Fruit fly (Drosophila melanogaster) whole organism, embryonic: ENCODE measurements around the gene Cdk1.

Experiments
- Asciz ChIP-seq: fragments of 200-800 bp; sonication (Bioruptor generic); optimal IDR thresholded peaks from 2 replicates; lab custom pipeline; 2017; ENCODE audit warnings: missing biosample characterization, mild to moderate bottlenecking, missing genetic modification characterization, missing genetic modification reagents
- Awh ChIP-seq: fragments of 200-800 bp; sonication (Bioruptor generic); IDR thresholded peaks from 2 replicates; pipeline ENCODE4, ENCODE4 v1.3.6; 2022; ENCODE audit warnings: missing biosample characterization, missing genetic modification characterization
- CG11504 ChIP-seq: fragments of 200-800 bp; sonication (Bioruptor generic); optimal IDR thresholded peaks from 3 replicates; lab custom pipeline; 2019; ENCODE audit warnings: missing biosample characterization, mild to moderate bottlenecking, missing genetic modification characterization, moderate library complexity
- CG13624 ChIP-seq: fragments of 200-800 bp; sonication (Bioruptor generic); optimal IDR thresholded peaks from 2 replicates; lab custom pipeline; 2016; ENCODE audit warnings: missing biosample characterization, missing genetic modification characterization
- CG15073 ChIP-seq: fragments of 200-800 bp; sonication (Bioruptor generic); optimal IDR thresholded peaks from 2 replicates; lab custom pipeline; 2016; ENCODE audit warnings: missing biosample characterization, missing genetic modification characterization
- CG1603 ChIP-seq: fragments of 200-800 bp; sonication (Bioruptor generic); optimal IDR thresholded peaks from 2 replicates; lab custom pipeline; 2019; ENCODE audit warnings: missing biosample characterization, mild to moderate bottlenecking, missing genetic modification characterization, moderate library complexity
- CG17359 ChIP-seq: fragments of 200-800 bp; sonication (Bioruptor generic); optimal IDR thresholded peaks from 3 replicates; lab custom pipeline; 2018; ENCODE audit warnings: missing biosample characterization, mild to moderate bottlenecking, missing genetic modification characterization, moderate library complexity
- CG17802 ChIP-seq: fragments of 200-800 bp; sonication (Bioruptor generic); optimal IDR thresholded peaks from 2 replicates; lab custom pipeline; 2018; ENCODE audit warnings: missing biosample characterization, mild to moderate bottlenecking, missing genetic modification characterization, moderate library complexity
- CG17912 ChIP-seq: fragments of 200-800 bp; sonication (Bioruptor generic); optimal IDR thresholded peaks from 2 replicates; lab custom pipeline; 2018; ENCODE audit warnings: missing biosample characterization, mild to moderate bottlenecking, missing genetic modification characterization
- CG18262 ChIP-seq: fragments of 200-800 bp; optimal IDR thresholded peaks from 3 replicates; lab custom pipeline; 2019; ENCODE audit warnings: missing biosample characterization, mild to moderate bottlenecking, missing genetic modification characterization, moderate library complexity
- CG2129 ChIP-seq: fragments of 200-800 bp; sonication (Bioruptor generic); IDR thresholded peaks from 2 replicates; pipeline ENCODE4 v1.3.6; 2022; ENCODE audit warnings: missing biosample characterization, missing genetic modification characterization; ENCODE audit not compliant: partially characterized antibody
- CG2199 ChIP-seq: fragments of 200-800 bp; sonication (Bioruptor generic); IDR thresholded peaks from 3 replicates; pipeline ENCODE4 v1.3.6; 2022; ENCODE audit warnings: missing biosample characterization, missing genetic modification characterization
- CG2202 ChIP-seq: fragments of 200-800 bp; sonication (Bioruptor generic); optimal IDR thresholded peaks from 2 replicates; lab custom pipeline; 2018; ENCODE audit warnings: missing biosample characterization, mild to moderate bottlenecking, missing genetic modification characterization
- CG3065 ChIP-seq: fragments of 200-800 bp; sonication (Bioruptor generic); optimal IDR thresholded peaks from 2 replicates; lab custom pipeline; 2016; ENCODE audit warnings: missing biosample characterization, missing genetic modification characterization
- CG31224 ChIP-seq: fragments of 200-800 bp; sonication (Bioruptor generic); IDR thresholded peaks from 2 replicates; pipeline ENCODE4 v1.3.6; 2022; ENCODE audit warnings: missing biosample characterization, missing genetic modification characterization
- CG34376 ChIP-seq: fragments of 200-800 bp; sonication (Bioruptor generic); optimal IDR thresholded peaks from 2 replicates; lab custom pipeline; 2018; ENCODE audit warnings: missing biosample characterization, mild to moderate bottlenecking, missing genetic modification characterization
- CG4360 ChIP-seq: fragments of 200-800 bp; sonication (Bioruptor generic); IDR thresholded peaks from 2 replicates; pipeline ENCODE4 v1.3.6; 2022; ENCODE audit warnings: missing biosample characterization, missing genetic modification characterization
- CG8924 ChIP-seq: fragments of 200-800 bp; optimal IDR thresholded peaks from 3 replicates; lab custom pipeline; 2019; ENCODE audit warnings: missing biosample characterization, mild to moderate bottlenecking, missing genetic modification characterization, moderate library complexity
- MESR4 ChIP-seq: fragments of 200-800 bp; sonication (Bioruptor generic); optimal IDR thresholded peaks from 2 replicates; lab custom pipeline; 2018; ENCODE audit warnings: missing biosample characterization, mild to moderate bottlenecking, missing genetic modification characterization, moderate library complexity
- Max ChIP-seq: fragments of 200-800 bp; sonication (Bioruptor generic); optimal IDR thresholded peaks from 2 replicates; lab custom pipeline; 2016; ENCODE audit warnings: missing biosample characterization, mild to moderate bottlenecking, missing genetic modification characterization
- NC2α ChIP-seq: fragments of 200-800 bp; sonication (Bioruptor generic); optimal IDR thresholded peaks from 2 replicates; lab custom pipeline; 2016; ENCODE audit warnings: missing biosample characterization, missing genetic modification characterization
- Oli ChIP-seq: fragments of 200-800 bp; sonication (Bioruptor generic); optimal IDR thresholded peaks from 2 replicates; lab custom pipeline; 2018; ENCODE audit warnings: missing biosample characterization, mild to moderate bottlenecking, missing genetic modification characterization, moderate library complexity
- Pdp1 ChIP-seq, 2 experiments: fragments of 200-800 bp; sonication (Bioruptor generic); optimal IDR thresholded peaks; 3 replicates each; lab custom pipeline; 2016; ENCODE audit warnings: missing biosample characterization in 2 of 2, missing genetic modification characterization in 2 of 2, mild to moderate bottlenecking in 1 of 2, moderate library complexity in 1 of 2
- Tbp ChIP-seq: fragments of >200 bp; optimal IDR thresholded peaks from 2 replicates; lab custom pipeline; 2018; ENCODE audit warnings: missing biosample characterization, missing genetic modification characterization
- YL-1 ChIP-seq: fragments of 200-800 bp; sonication (Bioruptor generic); optimal IDR thresholded peaks from 3 replicates; lab custom pipeline; 2017; ENCODE audit warnings: missing biosample characterization, mild to moderate bottlenecking, missing genetic modification characterization
- al ChIP-seq: fragments of 200-800 bp; sonication (Bioruptor generic); IDR thresholded peaks from 2 replicates; pipeline ENCODE4 v1.3.6; 2022; ENCODE audit warnings: missing biosample characterization, missing genetic modification characterization
- az2 ChIP-seq: fragments of 200-800 bp; sonication (Bioruptor generic); optimal IDR thresholded peaks from 3 replicates; lab custom pipeline; 2016; ENCODE audit warnings: missing biosample characterization, missing genetic modification characterization
- cas ChIP-seq: fragments of 200-800 bp; sonication (Bioruptor generic); IDR thresholded peaks from 2 replicates; pipeline ENCODE4 v1.3.6; 2022; ENCODE audit warnings: missing biosample characterization, missing genetic modification characterization
- chinmo ChIP-seq: fragments of 200-800 bp; sonication (Bioruptor generic); IDR thresholded peaks from 4 replicates; pipeline ENCODE4 v1.3.6; 2022; ENCODE audit warnings: missing biosample characterization, missing genetic modification characterization; ENCODE audit not compliant: partially characterized antibody
- chn ChIP-seq: fragments of 200-800 bp; sonication (Bioruptor generic); optimal IDR thresholded peaks from 2 replicates; lab custom pipeline; 2016; ENCODE audit warnings: missing biosample characterization, missing genetic modification characterization
- corto ChIP-seq: fragments of 200-800 bp; sonication (Bioruptor generic); optimal IDR thresholded peaks from 2 replicates; lab custom pipeline; 2016; ENCODE audit warnings: missing biosample characterization, mild to moderate bottlenecking, missing genetic modification characterization, moderate library complexity
- croc ChIP-seq: fragments of 200-800 bp; sonication (Bioruptor generic); conservative IDR thresholded peaks from 3 replicates; pipeline ENCODE4 v1.3.6; 2022; ENCODE audit warnings: missing biosample characterization, missing genetic modification characterization
- danr ChIP-seq: fragments of 200-800 bp; sonication (Bioruptor generic); IDR thresholded peaks from 2 replicates; pipeline ENCODE4 v1.3.6; 2022; ENCODE audit warnings: missing biosample characterization, missing genetic modification characterization
- emc ChIP-seq: fragments of 200-800 bp; sonication (Bioruptor generic); optimal IDR thresholded peaks from 2 replicates; lab custom pipeline; 2016; ENCODE audit warnings: missing biosample characterization, missing genetic modification characterization
- eyg ChIP-seq: fragments of 200-800 bp; sonication (Bioruptor generic); optimal IDR thresholded peaks from 3 replicates; lab custom pipeline; 2016; ENCODE audit warnings: missing biosample characterization, missing genetic modification characterization
- gce ChIP-seq: fragments of 200-800 bp; sonication (Bioruptor generic); IDR thresholded peaks from 3 replicates; pipeline ENCODE4 v1.3.6; 2022; ENCODE audit warnings: missing biosample characterization, missing genetic modification characterization
- gro ChIP-seq: fragments of 200-800 bp; sonication (Bioruptor generic); optimal IDR thresholded peaks from 2 replicates; lab custom pipeline; 2016; ENCODE audit warnings: missing biosample characterization, missing genetic modification characterization
- klu ChIP-seq: fragments of 200-800 bp; sonication (Bioruptor generic); IDR thresholded peaks from 2 replicates; pipeline ENCODE4 v1.3.6; 2022; ENCODE audit warnings: missing biosample characterization, missing genetic modification characterization
- kni ChIP-seq: fragments of 200-800 bp; sonication (Bioruptor generic); optimal IDR thresholded peaks from 3 replicates; lab custom pipeline; 2017; ENCODE audit warnings: mild to moderate bottlenecking, missing biosample characterization, missing genetic modification reagents, missing genetic modification characterization
- lola ChIP-seq, 3 experiments: fragments of >200 bp in 2 of 3; fragments of 200-800 bp in 1 of 3; sonication (Bioruptor generic) in 1 of 3; optimal IDR thresholded peaks; 2 replicates each; lab custom pipeline; 2017 to 2019; ENCODE audit warnings: missing biosample characterization in 3 of 3, missing genetic modification characterization in 3 of 3, mild to moderate bottlenecking in 1 of 3, moderate library complexity in 1 of 3
- luna ChIP-seq: fragments of 200-800 bp; sonication (Bioruptor generic); optimal IDR thresholded peaks from 2 replicates; lab custom pipeline; 2016; ENCODE audit warnings: missing biosample characterization, missing genetic modification characterization
- nau ChIP-seq: fragments of 200-800 bp; sonication (Bioruptor generic); optimal IDR thresholded peaks from 3 replicates; lab custom pipeline; 2017; ENCODE audit warnings: missing biosample characterization, mild to moderate bottlenecking, missing genetic modification characterization, missing genetic modification reagents
- pho ChIP-seq: fragments of 200-800 bp; sonication (Bioruptor generic); optimal IDR thresholded peaks from 2 replicates; lab custom pipeline; 2016; ENCODE audit warnings: missing biosample characterization, missing genetic modification characterization
- slbo ChIP-seq: fragments of 200-800 bp; sonication (Bioruptor generic); IDR thresholded peaks from 2 replicates; pipeline ENCODE4 v1.3.6; 2022; ENCODE audit warnings: missing biosample characterization, missing genetic modification characterization
- sna ChIP-seq: fragments of 200-800 bp; sonication (Bioruptor generic); IDR thresholded peaks from 2 replicates; pipeline ENCODE4 v1.3.6; 2022; ENCODE audit warnings: missing biosample characterization, missing genetic modification characterization; ENCODE audit not compliant: partially characterized antibody
- tap ChIP-seq: fragments of 200-800 bp; optimal IDR thresholded peaks from 3 replicates; lab custom pipeline; 2019; ENCODE audit warnings: missing biosample characterization, mild to moderate bottlenecking, missing genetic modification characterization, moderate library complexity
- twi ChIP-seq: fragments of 200-800 bp; optimal IDR thresholded peaks from 2 replicates; lab custom pipeline; 2019; ENCODE audit warnings: missing biosample characterization, mild to moderate bottlenecking, missing genetic modification characterization, moderate library complexity
- z ChIP-seq: fragments of 200-800 bp; sonication (Bioruptor generic); IDR thresholded peaks from 3 replicates; pipeline ENCODE4 v1.3.6; 2022; ENCODE audit warnings: missing biosample characterization, missing genetic modification characterization
- zf30C ChIP-seq: fragments of 200-800 bp; sonication (Bioruptor generic); optimal IDR thresholded peaks from 3 replicates; lab custom pipeline; 2018; ENCODE audit warnings: missing biosample characterization, mild to moderate bottlenecking, missing genetic modification characterization
- zfh1 ChIP-seq: fragments of 200-800 bp; sonication (Bioruptor generic); IDR thresholded peaks from 3 replicates; pipeline ENCODE4 v1.3.6; 2022; ENCODE audit warnings: missing biosample characterization, missing genetic modification characterization

The Cdk1 gene

DNA sequence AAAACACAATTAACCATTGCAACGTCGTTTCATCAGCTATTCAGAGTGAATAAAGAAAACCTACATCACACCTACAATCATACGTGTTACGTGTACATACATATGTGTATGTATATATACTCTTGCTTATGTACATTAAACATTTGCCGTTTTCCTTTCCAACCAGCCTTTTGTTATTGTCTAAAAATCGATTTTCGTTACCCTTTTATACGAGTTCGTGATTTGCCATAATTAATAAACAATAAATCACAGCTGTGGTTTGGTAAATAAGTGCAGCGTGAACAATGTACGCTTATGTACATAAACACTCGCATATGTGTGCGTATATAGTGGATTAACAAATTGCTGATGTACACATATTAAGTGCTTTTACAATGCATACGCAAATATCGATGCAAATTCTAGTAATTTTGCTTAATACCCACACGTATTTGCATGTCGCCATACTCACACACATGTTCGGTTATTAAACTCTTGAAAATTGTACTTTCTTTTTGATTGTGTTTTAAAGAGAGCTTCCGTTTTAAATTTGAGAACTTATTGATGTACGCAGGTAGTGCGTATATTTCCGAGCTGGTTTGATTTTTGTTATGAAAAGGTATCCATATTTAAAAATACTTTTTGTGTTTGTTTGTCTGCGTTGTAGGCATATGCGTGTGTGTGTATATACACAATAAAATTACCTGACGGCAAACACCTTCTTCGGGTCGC, 11.0 kb upstream of the Cdk1 start (continued):
- TF ChIP-seq gce, result no peak
- no peak for TF ChIP-seq zf30C (GFP tag; lab: Kevin White, UChicago)
- TF ChIP-seq CG17359 (tag; lab: Kevin White, UChicago), result no peak
- TF ChIP-seq lola (GFP tag; optimal IDR thresholded peaks at IDR 0.05; lab: Kevin White, UChicago), result peak in 1 of 3 experiments; percentile 2
- TF ChIP-seq CG3065 (GFP tag; lab: Kevin White, UChicago), result no peak
- no peak for TF ChIP-seq CG2129 (GFP tag; lab: Robert Waterston, UW)
- no peak for TF ChIP-seq CG17912 (GFP tag; lab: Kevin White, UChicago)
- no peak for TF ChIP-seq z
- no peak for TF ChIP-seq chn (GFP tag; lab: Kevin White, UChicago)
- TF ChIP-seq klu, result no peak
- peak; percentile 17 for TF ChIP-seq YL-1
- peak; percentile 24 for TF ChIP-seq Asciz (GFP tag; lab: Kevin White, UChicago)
- TF ChIP-seq tap, result no peak
- TF ChIP-seq CG2202 (tag; lab: Kevin White, UChicago), result no peak
- no peak for TF ChIP-seq NC2α (GFP tag; lab: Kevin White, UChicago)
- TF ChIP-seq MESR4 (GFP tag; lab: Kevin White, UChicago), result peak; percentile 70
- peak; percentile 60 for TF ChIP-seq CG34376 (GFP tag; lab: Kevin White, UChicago)
- TF ChIP-seq CG18262 (tag; lab: Kevin White, UChicago), result no peak
- no peak for TF ChIP-seq croc
- TF ChIP-seq twi (tag; lab: Kevin White, UChicago), result no peak
- no peak for TF ChIP-seq Max (GFP tag; lab: Kevin White, UChicago)
- TF ChIP-seq CG13624 (GFP tag; lab: Kevin White, UChicago), result no peak
- peak; percentile 37 for TF ChIP-seq kni
- TF ChIP-seq eyg (GFP tag; lab: Kevin White, UChicago), result no peak
- no peak for TF ChIP-seq CG17802 (tag; lab: Kevin White, UChicago)
- TF ChIP-seq CG8924 (tag; lab: Kevin White, UChicago), result peak; percentile 12
- no peak for TF ChIP-seq CG11504 (tag; lab: Kevin White, UChicago)
- peak; percentile 0 for TF ChIP-seq gro (GFP tag; lab: Kevin White, UChicago)
- TF ChIP-seq slbo, result no peak
- TF ChIP-seq emc (GFP tag; lab: Kevin White, UChicago), result no peak
- TF ChIP-seq corto (GFP tag; lab: Kevin White, UChicago), result peak; percentile 9
- TF ChIP-seq CG1603, result no peak
- TF ChIP-seq Awh (GFP tag; lab: Robert Waterston, UW), result no peak
- TF ChIP-seq chinmo (GFP tag; lab: Robert Waterston, UW), result no peak
- TF ChIP-seq Tbp, result no peak
- TF ChIP-seq az2, result no peak
- no peak for TF ChIP-seq sna (GFP tag; lab: Robert Waterston, UW)
- TF ChIP-seq nau, result no peak
- TF ChIP-seq CG4360 (GFP tag; lab: Robert Waterston, UW), result no peak
- TF ChIP-seq luna, result no peak
- no peak for TF ChIP-seq zfh1
- no peak for TF ChIP-seq danr
- TF ChIP-seq CG15073 (GFP tag; lab: Kevin White, UChicago), result no peak
- TF ChIP-seq pho (GFP tag; lab: Kevin White, UChicago), result no peak
- no peak for TF ChIP-seq al
- peak in 1 of 2 experiments; percentile 74 for TF ChIP-seq Pdp1 (GFP tag; optimal IDR thresholded peaks at IDR 0.05; lab: Kevin White, UChicago)
- no peak for TF ChIP-seq CG31224 (GFP tag; lab: Robert Waterston, UW)
- TF ChIP-seq cas, result no peak
- no peak for TF ChIP-seq Oli (tag; lab: Kevin White, UChicago)
- TF ChIP-seq CG2199 (GFP tag; lab: Robert Waterston, UW), result no peak
